Fruit fly (Drosophila melanogaster) whole organism: ENCODE data around the gene CG3592.

Source experiments
- CG8478 ChIP-seq: fragments of >200 bp; optimal IDR thresholded peaks from 2 replicates; lab custom pipeline; 2018; ENCODE audit warnings: inconsistent platforms
- Dll ChIP-seq: fragments of >200 bp; optimal IDR thresholded peaks from 2 replicates; lab custom pipeline; 2017
- EcR ChIP-seq, 2 experiments: fragments of >200 bp; optimal IDR thresholded peaks; 2 replicates each; lab custom pipeline; 2017; ENCODE audit warnings: missing biosample characterization in 2 of 2, missing genetic modification characterization in 2 of 2, missing genetic modification reagents in 2 of 2
- pan ChIP-seq: fragments of >200 bp; optimal IDR thresholded peaks from 2 replicates; lab custom pipeline; 2017
- psq ChIP-seq: fragments of >200 bp; optimal IDR thresholded peaks from 2 replicates; lab custom pipeline; 2017
- usp ChIP-seq: fragments of >200 bp; optimal IDR thresholded peaks from 2 replicates; lab custom pipeline; 2017; ENCODE audit warnings: missing biosample characterization, missing genetic modification characterization, mixed read lengths

The CG3592 gene

dm6 chrX:2969039-2969438 is 34.1 kb downstream of the CG3592 start:
- TF ChIP-seq usp (GFP tag; lab: Kevin White, UChicago), result no peak
- no peak for TF ChIP-seq EcR (GFP tag; optimal IDR thresholded peaks at IDR 0.05; lab: Kevin White, UChicago)
- TF ChIP-seq Dll, result no peak
- no peak for TF ChIP-seq CG8478 (lab: Kevin White, UChicago)
- TF ChIP-seq psq (lab: Kevin White, UChicago), result no peak

dm6 chrX:2973593-2973992 is 38.7 kb downstream of the CG3592 start, which contains the start of gene rst:
Gene rst, minus strand, starts transcription at chrX:2973834.
- no peak for TF ChIP-seq CG8478 (lab: Kevin White, UChicago)
- no peak for TF ChIP-seq psq (lab: Kevin White, UChicago)
- no peak for TF ChIP-seq EcR (GFP tag; optimal IDR thresholded peaks at IDR 0.05; lab: Kevin White, UChicago)
- no peak for TF ChIP-seq usp (GFP tag; lab: Kevin White, UChicago)
- TF ChIP-seq Dll, result no peak
- TF ChIP-seq pan, result no peak

dm6 chrX:2977857-2978473 is 43.0 kb downstream of the CG3592 start:
- TF ChIP-seq EcR (GFP tag; optimal IDR thresholded peaks at IDR 0.05; lab: Kevin White, UChicago) (no peak), usp (GFP tag; lab: Kevin White, UChicago) (no peak), CG8478 (lab: Kevin White, UChicago) (no peak), psq (lab: Kevin White, UChicago) (no peak), pan (no peak), Dll (no peak)

- no peak for TF ChIP-seq CG8478 (lab: Kevin White, UChicago)
- TF ChIP-seq usp (GFP tag; lab: Kevin White, UChicago), result no peak
- TF ChIP-seq psq (lab: Kevin White, UChicago), result no peak
- no peak for TF ChIP-seq Dll
- no peak for TF ChIP-seq pan
- no peak for TF ChIP-seq EcR (GFP tag; optimal IDR thresholded peaks at IDR 0.05; lab: Kevin White, UChicago)
These were observed 45.4 kb downstream of the CG3592 start for dm6 chrX:2980290-2980689.

- TF ChIP-seq Dll (no peak), CG8478 (lab: Kevin White, UChicago) (no peak), psq (lab: Kevin White, UChicago) (no peak), pan (no peak), EcR (GFP tag; optimal IDR thresholded peaks at IDR 0.05; lab: Kevin White, UChicago) (no peak), usp (GFP tag; lab: Kevin White, UChicago) (no peak)
These were observed 47.6 kb downstream of the CG3592 start for dm6 chrX:2982441-2982995.

- no peak for TF ChIP-seq pan
- TF ChIP-seq Dll, result no peak
- no peak for TF ChIP-seq EcR (GFP tag; optimal IDR thresholded peaks at IDR 0.05; lab: Kevin White, UChicago)
- no peak for TF ChIP-seq usp (GFP tag; lab: Kevin White, UChicago)
- no peak for TF ChIP-seq CG8478 (lab: Kevin White, UChicago)
- TF ChIP-seq psq (lab: Kevin White, UChicago), result no peak
These were observed 50.2 kb downstream of the CG3592 start for dm6 chrX:2984902-2985772.
